Worm (Caenorhabditis elegans) whole organism, young adult: ENCODE measurements around the gene Y54F10BM.3.

Source experiments
- B0336.3 ChIP-seq: fragments of 200-800 bp; sonication (Bioruptor generic); IDR thresholded peaks from 2 replicates; pipeline ENCODE4 v1.3.6; 2022; ENCODE audit warnings: missing genetic modification characterization, missing compliant biosample characterization
- C06A6.2 ChIP-seq: fragments of 200-800 bp; sonication (Bioruptor generic); conservative IDR thresholded peaks from 2 replicates; pipeline ENCODE4 v1.3.6; 2022; ENCODE audit warnings: missing genetic modification characterization, missing compliant biosample characterization
- C17E4.6 ChIP-seq: fragments of 200-800 bp; sonication (Bioruptor generic); IDR thresholded peaks from 2 replicates; pipeline ENCODE4 v1.3.6; 2022; ENCODE audit warnings: missing genetic modification reagents, missing genetic modification characterization, missing compliant biosample characterization
- T07F8.4 ChIP-seq: sonication (generic microtip); optimal IDR thresholded peaks from 2 replicates; lab custom pipeline; 2016; ENCODE audit warnings: mild to moderate bottlenecking, missing genetic modification characterization, moderate library complexity, missing compliant biosample characterization
- Y53G8AR.9 ChIP-seq: fragments of 200-800 bp; sonication (Bioruptor generic); conservative IDR thresholded peaks from 2 replicates; pipeline ENCODE4 v1.3.6; 2022; ENCODE audit warnings: missing genetic modification reagents, missing genetic modification characterization, missing compliant biosample characterization
- Y56A3A.18 ChIP-seq: fragments of 200-800 bp; sonication (Bioruptor generic); IDR thresholded peaks from 2 replicates; pipeline ENCODE4 v1.3.6; 2022; ENCODE audit warnings: missing genetic modification reagents, missing genetic modification characterization, missing compliant biosample characterization
- Y95B8A.8 ChIP-seq: fragments of 200-800 bp; sonication (Bioruptor generic); IDR thresholded peaks from 2 replicates; pipeline ENCODE4 v1.3.6; 2022; ENCODE audit warnings: missing genetic modification reagents, missing genetic modification characterization, missing compliant biosample characterization
- akir-1 ChIP-seq: fragments of 200-800 bp; sonication (Bioruptor generic); optimal IDR thresholded peaks from 2 replicates; lab custom pipeline; 2018; ENCODE audit warnings: mild to moderate bottlenecking, missing genetic modification characterization, moderate library complexity, missing compliant biosample characterization
- atf-7 ChIP-seq: sonication (generic microtip); optimal IDR thresholded peaks from 2 replicates; lab custom pipeline; 2017; ENCODE audit warnings: mild to moderate bottlenecking, missing genetic modification characterization, missing compliant biosample characterization
- attf-5 ChIP-seq: fragments of 200-800 bp; sonication (Bioruptor generic); optimal IDR thresholded peaks from 2 replicates; lab custom pipeline; 2018; ENCODE audit warnings: mild to moderate bottlenecking, missing genetic modification characterization, missing compliant biosample characterization
- bed-2 ChIP-seq: fragments of 200-800 bp; sonication (Bioruptor generic); IDR thresholded peaks from 2 replicates; pipeline ENCODE4 v1.3.6; 2022; ENCODE audit warnings: missing genetic modification reagents, missing genetic modification characterization, missing compliant biosample characterization
- cebp-2 ChIP-seq: fragments of 200-800 bp; sonication (Bioruptor generic); IDR thresholded peaks from 2 replicates; pipeline ENCODE4 v1.3.6; 2022; ENCODE audit warnings: missing genetic modification characterization, missing compliant biosample characterization
- ceh-100 ChIP-seq: fragments of 200-800 bp; sonication (Bioruptor generic); IDR thresholded peaks from 2 replicates; pipeline ENCODE4 v1.3.6; 2022; ENCODE audit warnings: missing genetic modification reagents, missing genetic modification characterization, missing compliant biosample characterization
- ceh-91 ChIP-seq: fragments of 200-800 bp; sonication (Bioruptor generic); IDR thresholded peaks from 2 replicates; pipeline ENCODE4 v1.3.6; 2022; ENCODE audit warnings: missing genetic modification reagents, missing genetic modification characterization, missing compliant biosample characterization
- egl-44 ChIP-seq: fragments of 200-800 bp; sonication (Bioruptor generic); IDR thresholded peaks from 2 replicates; pipeline ENCODE4 v1.3.6; 2022; ENCODE audit warnings: missing genetic modification reagents, missing genetic modification characterization, missing compliant biosample characterization
- hlh-26 ChIP-seq: fragments of 200-800 bp; sonication (Bioruptor generic); conservative IDR thresholded peaks from 2 replicates; pipeline ENCODE4 v1.3.6; 2022; ENCODE audit warnings: missing genetic modification reagents, missing genetic modification characterization, missing compliant biosample characterization
- let-526 ChIP-seq: fragments of 200-800 bp; sonication (Bioruptor generic); IDR thresholded peaks from 2 replicates; pipeline ENCODE4 v1.3.6; 2022; ENCODE audit warnings: missing genetic modification reagents, missing genetic modification characterization, missing compliant biosample characterization
- let-607 ChIP-seq, 2 experiments: fragments of 200-800 bp in 1 of 2; sonication (Bioruptor generic) in 1 of 2; sonication (generic microtip) in 1 of 2; optimal IDR thresholded peaks; 2 replicates each; lab custom pipeline; 2016 to 2018; ENCODE audit warnings: mild to moderate bottlenecking in 2 of 2, missing compliant biosample characterization in 2 of 2, missing genetic modification characterization in 2 of 2, moderate library complexity in 2 of 2, missing genotype in 1 of 2
- lin-40 ChIP-seq: sonication (generic microtip); optimal IDR thresholded peaks from 2 replicates; lab custom pipeline; 2016; ENCODE audit warnings: missing genetic modification characterization, mild to moderate bottlenecking, missing compliant biosample characterization, missing genotype, missing genetic modification reagents
- lir-1 ChIP-seq: fragments of 200-800 bp; sonication (Bioruptor generic); conservative IDR thresholded peaks from 2 replicates; pipeline ENCODE4 v1.3.6; 2022; ENCODE audit warnings: missing genetic modification reagents, missing genetic modification characterization, missing compliant biosample characterization
- madf-3 ChIP-seq: fragments of 200-800 bp; sonication (Bioruptor generic); IDR thresholded peaks from 2 replicates; pipeline ENCODE4 v1.3.6; 2022; ENCODE audit warnings: missing genetic modification reagents, missing genetic modification characterization, missing compliant biosample characterization
- mel-28 ChIP-seq: sonication (generic microtip); optimal IDR thresholded peaks from 2 replicates; lab custom pipeline; 2016; ENCODE audit warnings: borderline replicate concordance, mild to moderate bottlenecking, missing genetic modification characterization, missing compliant biosample characterization
- mes-4 ChIP-seq: sonication (generic microtip); optimal IDR thresholded peaks from 2 replicates; lab custom pipeline; 2016; ENCODE audit warnings: missing genotype, missing genetic modification characterization, missing compliant biosample characterization
- nhr-120 ChIP-seq: fragments of 200-800 bp; sonication (Bioruptor generic); IDR thresholded peaks from 2 replicates; pipeline ENCODE4 v1.3.6; 2022; ENCODE audit warnings: missing genetic modification characterization, missing compliant biosample characterization
- rcor-1 ChIP-seq: fragments of 200-800 bp; sonication (Bioruptor generic); IDR thresholded peaks from 2 replicates; pipeline ENCODE4 v1.3.6; 2022; ENCODE audit warnings: missing genetic modification reagents, missing genetic modification characterization, missing compliant biosample characterization
- snpc-4 ChIP-seq, 5 experiments: fragments of 150-350 bp in 1 of 5; sonication (generic microtip) in 4 of 5; optimal IDR thresholded peaks; 2 replicates each; lab custom pipeline; 2014 to 2018; ENCODE audit warnings: missing genetic modification characterization in 5 of 5, missing biosample characterization in 3 of 5, antibody characterized with exemption in 2 of 5, mild to moderate bottlenecking in 2 of 5, missing compliant biosample characterization in 2 of 5, missing genotype in 2 of 5, moderate library complexity in 2 of 5, missing genetic modification reagents in 1 of 5
- unc-130 ChIP-seq: sonication (generic microtip); optimal IDR thresholded peaks from 2 replicates; lab custom pipeline; 2016; ENCODE audit warnings: missing genetic modification reagents, missing genetic modification characterization, missing compliant biosample characterization
- zfh-2 ChIP-seq: fragments of 200-800 bp; sonication (Bioruptor generic); conservative IDR thresholded peaks from 2 replicates; pipeline ENCODE4 v1.3.6; 2022; ENCODE audit warnings: missing genetic modification reagents, missing genetic modification characterization, missing compliant biosample characterization
- zim-3 ChIP-seq: sonication (generic microtip); optimal IDR thresholded peaks from 2 replicates; lab custom pipeline; 2017; ENCODE audit warnings: mild to moderate bottlenecking, missing genetic modification characterization, moderate library complexity, missing compliant biosample characterization
- ztf-18 ChIP-seq: sonication (generic microtip); optimal IDR thresholded peaks from 2 replicates; lab custom pipeline; 2016; ENCODE audit warnings: missing genotype, mild to moderate bottlenecking, missing genetic modification characterization, missing compliant biosample characterization
- ztf-22 ChIP-seq: fragments of 200-800 bp; sonication (Bioruptor generic); optimal IDR thresholded peaks from 2 replicates; lab custom pipeline; 2018; ENCODE audit warnings: mild to moderate bottlenecking, missing genetic modification characterization, moderate library complexity, missing compliant biosample characterization

The Y54F10BM.3 gene

ce11 chrIII:2234192-2234934 is 47.5 kb upstream of the Y54F10BM.3 start, which contains the start of gene C39B5.2:
Gene C39B5.2, plus strand, starts transcription at chrIII:2234884.
- TF ChIP-seq atf-7 (tag; lab: Kevin White, UChicago) = peak; percentile 28
- TF ChIP-seq ztf-18 (tag; lab: Kevin White, UChicago) = no peak

ce11 chrIII:2239587-2240144 is 42.2 kb upstream of the Y54F10BM.3 start, which contains the start of gene C39B5.10:
Gene C39B5.10, minus strand, starts transcription at chrIII:2239637.
- TF ChIP-seq akir-1 (GFP tag; lab: Kevin White, UChicago) (no peak), lin-40 (no peak), zim-3 (no peak), rcor-1 (GFP tag; lab: Robert Waterston, UW) (no peak), let-607 (tag; optimal IDR thresholded peaks at IDR 0.05; lab: Kevin White, UChicago) (no peak), B0336.3 (no peak)

- no peak for TF ChIP-seq ceh-91 (GFP tag; lab: Robert Waterston, UW)
- TF ChIP-seq Y56A3A.18 (GFP tag; lab: Robert Waterston, UW) = no peak
- no peak for TF ChIP-seq let-526
- no peak for TF ChIP-seq ceh-100 (GFP tag; lab: Robert Waterston, UW)
- no peak for TF ChIP-seq ztf-18 (tag; lab: Kevin White, UChicago)
- TF ChIP-seq Y53G8AR.9 (GFP tag; lab: Robert Waterston, UW) = no peak
- no peak for TF ChIP-seq mel-28
- no peak for TF ChIP-seq attf-5 (GFP tag; lab: Kevin White, UChicago)
- no peak for TF ChIP-seq mes-4 (tag; lab: Kevin White, UChicago)
- TF ChIP-seq madf-3 (GFP tag; lab: Robert Waterston, UW) = no peak
- TF ChIP-seq cebp-2 (GFP tag; lab: Robert Waterston, UW) = no peak
- no peak for TF ChIP-seq lir-1
These were observed 41.4 kb upstream of the Y54F10BM.3 start, which contains the start of gene srz-56 for ce11 chrIII:2240471-2240870. Gene srz-56, plus strand, starts transcription at chrIII:2240771.

ce11 chrIII:2243617-2244016 is 38.2 kb upstream of the Y54F10BM.3 start:
- TF ChIP-seq C06A6.2 = no peak
- TF ChIP-seq C17E4.6 (GFP tag; lab: Robert Waterston, UW) = no peak
- no peak for TF ChIP-seq egl-44 (GFP tag; lab: Robert Waterston, UW)
- no peak for TF ChIP-seq nhr-120
- no peak for TF ChIP-seq Y95B8A.8 (GFP tag; lab: Robert Waterston, UW)
- no peak for TF ChIP-seq zfh-2 (GFP tag; lab: Robert Waterston, UW)
- no peak for TF ChIP-seq attf-5 (GFP tag; lab: Kevin White, UChicago)
- TF ChIP-seq snpc-4 (GFP tag; optimal IDR thresholded peaks at IDR 0.05; lab: Kevin White, UChicago) = no peak
- no peak for TF ChIP-seq snpc-4 (tag; optimal IDR thresholded peaks at IDR 0.05; lab: Kevin White, UChicago)
- no peak for TF ChIP-seq ztf-22 (GFP tag; lab: Kevin White, UChicago)
- TF ChIP-seq T07F8.4 (tag; lab: Kevin White, UChicago) = no peak
- no peak for TF ChIP-seq bed-2 (GFP tag; lab: Robert Waterston, UW)
- no peak for TF ChIP-seq unc-130 (GFP tag; lab: Kevin White, UChicago)
- TF ChIP-seq hlh-26 = no peak
- TF ChIP-seq cebp-2 (GFP tag; lab: Robert Waterston, UW) = no peak
